Worm (Caenorhabditis elegans) whole organism, L2 larva: ENCODE data around the gene taf-11.1.
A peak's percentile ranks its signal among the peaks of the same experiment; 100 is the strongest.

Experiments
- C34F6.9 ChIP-seq: fragments of 150-350 bp; optimal IDR thresholded peaks from 2 replicates; lab custom pipeline; 2014; ENCODE audit warnings: missing biosample characterization, missing genetic modification characterization
- F13H6.1 ChIP-seq: sonication (generic microtip); optimal IDR thresholded peaks from 2 replicates; lab custom pipeline; 2016; ENCODE audit warnings: missing genetic modification characterization, missing compliant biosample characterization
- R02D3.7 ChIP-seq: fragments of 150-350 bp; optimal IDR thresholded peaks from 2 replicates; lab custom pipeline; 2014; ENCODE audit warnings: missing biosample characterization, missing genetic modification characterization
- Y55F3AM.14 ChIP-seq: fragments of 200-800 bp; sonication (Bioruptor generic); optimal IDR thresholded peaks from 2 replicates; lab custom pipeline; 2018; ENCODE audit warnings: mild to moderate bottlenecking, missing genetic modification characterization, missing compliant biosample characterization
- ZK546.5 ChIP-seq: sonication (generic microtip); optimal IDR thresholded peaks from 2 replicates; lab custom pipeline; 2017; ENCODE audit warnings: missing biosample characterization, missing genetic modification characterization
- alr-1 ChIP-seq: fragments of 150-350 bp; optimal IDR thresholded peaks from 2 replicates; lab custom pipeline; 2014; ENCODE audit warnings: missing biosample characterization, missing genetic modification characterization
- aly-2 ChIP-seq: fragments of 150-350 bp; optimal IDR thresholded peaks from 2 replicates; lab custom pipeline; 2014; ENCODE audit warnings: missing biosample characterization, missing genetic modification characterization
- ama-1 ChIP-seq: fragments of 150-350 bp; optimal IDR thresholded peaks from 2 replicates; lab custom pipeline; 2018; ENCODE audit warnings: inconsistent platforms
- ceh-16 ChIP-seq: fragments of 150-350 bp; optimal IDR thresholded peaks from 2 replicates; lab custom pipeline; 2014; ENCODE audit warnings: missing biosample characterization, missing genetic modification characterization
- ceh-82 ChIP-seq: fragments of 150-350 bp; optimal IDR thresholded peaks from 2 replicates; lab custom pipeline; 2014; ENCODE audit warnings: missing biosample characterization, missing genetic modification characterization
- crh-2 ChIP-seq: sonication (generic microtip); optimal IDR thresholded peaks from 2 replicates; lab custom pipeline; 2017; ENCODE audit warnings: missing biosample characterization, missing genetic modification characterization
- dmd-4 ChIP-seq: sonication (generic microtip); optimal IDR thresholded peaks from 2 replicates; lab custom pipeline; 2017; ENCODE audit warnings: missing biosample characterization, missing genetic modification characterization
- egl-27 ChIP-seq: sonication (generic microtip); optimal IDR thresholded peaks from 3 replicates; lab custom pipeline; 2017; ENCODE audit warnings: missing biosample characterization, missing genetic modification reagents, missing genetic modification characterization
- elt-1 ChIP-seq: fragments of 150-350 bp; optimal IDR thresholded peaks from 2 replicates; lab custom pipeline; 2014; ENCODE audit warnings: missing biosample characterization, missing genetic modification characterization
- elt-3 ChIP-seq: sonication (generic microtip); optimal IDR thresholded peaks from 2 replicates; lab custom pipeline; 2017; ENCODE audit warnings: missing biosample characterization, missing genetic modification characterization
- fos-1 ChIP-seq: fragments of 150-350 bp; optimal IDR thresholded peaks from 2 replicates; lab custom pipeline; 2014; ENCODE audit warnings: missing biosample characterization, missing genetic modification characterization
- gmeb-1 ChIP-seq: fragments of 150-350 bp; optimal IDR thresholded peaks from 2 replicates; lab custom pipeline; 2014; ENCODE audit warnings: missing biosample characterization, missing genetic modification characterization
- lin-11 ChIP-seq: fragments of 150-350 bp; sonication (generic microtip); optimal IDR thresholded peaks from 2 replicates; lab custom pipeline; 2014; ENCODE audit warnings: missing biosample characterization, missing genetic modification characterization, inconsistent platforms, mixed read lengths
- lin-39 ChIP-seq: fragments of 150-350 bp; optimal IDR thresholded peaks from 2 replicates; lab custom pipeline; 2014; ENCODE audit warnings: missing biosample characterization, missing genetic modification reagents, missing genetic modification characterization
- lsy-2 ChIP-seq, 2 experiments: fragments of 150-350 bp in 1 of 2; sonication (generic microtip) in 1 of 2; optimal IDR thresholded peaks; 2 replicates each; lab custom pipeline; 2014 to 2017; ENCODE audit warnings: missing biosample characterization in 2 of 2, missing genetic modification characterization in 2 of 2
- mdl-1 ChIP-seq, 2 experiments: fragments of 150-350 bp in 1 of 2; sonication (generic microtip) in 1 of 2; optimal IDR thresholded peaks; 2 replicates each; lab custom pipeline; 2017; ENCODE audit warnings: missing biosample characterization in 2 of 2, missing genetic modification characterization in 2 of 2
- nhr-10 ChIP-seq: sonication (generic microtip); optimal IDR thresholded peaks from 2 replicates; lab custom pipeline; 2017; ENCODE audit warnings: missing biosample characterization, missing genetic modification characterization
- nhr-11 ChIP-seq: fragments of 150-350 bp; optimal IDR thresholded peaks from 2 replicates; lab custom pipeline; 2014; ENCODE audit warnings: missing biosample characterization, missing genetic modification characterization
- nhr-129 ChIP-seq: fragments of 150-350 bp; optimal IDR thresholded peaks from 2 replicates; lab custom pipeline; 2014; ENCODE audit warnings: missing biosample characterization, missing genetic modification characterization
- nhr-237 ChIP-seq: fragments of 150-350 bp; optimal IDR thresholded peaks from 2 replicates; lab custom pipeline; 2014; ENCODE audit warnings: missing biosample characterization, missing genetic modification characterization
- nhr-77 ChIP-seq: fragments of 150-350 bp; optimal IDR thresholded peaks from 2 replicates; lab custom pipeline; 2014; ENCODE audit warnings: missing biosample characterization, missing genetic modification characterization
- skn-1 ChIP-seq: sonication (generic microtip); optimal IDR thresholded peaks from 2 replicates; lab custom pipeline; 2017; ENCODE audit warnings: missing biosample characterization, missing genetic modification characterization
- sma-3 ChIP-seq: sonication (generic microtip); optimal IDR thresholded peaks from 2 replicates; lab custom pipeline; 2016; ENCODE audit warnings: missing genetic modification reagents, missing genetic modification characterization, missing compliant biosample characterization
- snpc-4 ChIP-seq: fragments of 150-350 bp; optimal IDR thresholded peaks from 2 replicates; lab custom pipeline; 2014; ENCODE audit warnings: missing biosample characterization, missing genetic modification characterization
- unc-39 ChIP-seq: fragments of 150-350 bp; optimal IDR thresholded peaks from 2 replicates; lab custom pipeline; 2014; ENCODE audit warnings: missing biosample characterization, missing genetic modification characterization
- unc-62 ChIP-seq: fragments of 150-350 bp; optimal IDR thresholded peaks from 2 replicates; lab custom pipeline; 2014; ENCODE audit warnings: missing biosample characterization, missing genetic modification reagents, missing genetic modification characterization
- zag-1 ChIP-seq: fragments of 150-350 bp; optimal IDR thresholded peaks from 2 replicates; lab custom pipeline; 2014; ENCODE audit warnings: missing biosample characterization, missing genetic modification characterization
- ztf-4 ChIP-seq: fragments of 150-350 bp; optimal IDR thresholded peaks from 2 replicates; lab custom pipeline; 2014; ENCODE audit warnings: missing biosample characterization, missing genetic modification characterization

Gene taf-11.1

DNA sequence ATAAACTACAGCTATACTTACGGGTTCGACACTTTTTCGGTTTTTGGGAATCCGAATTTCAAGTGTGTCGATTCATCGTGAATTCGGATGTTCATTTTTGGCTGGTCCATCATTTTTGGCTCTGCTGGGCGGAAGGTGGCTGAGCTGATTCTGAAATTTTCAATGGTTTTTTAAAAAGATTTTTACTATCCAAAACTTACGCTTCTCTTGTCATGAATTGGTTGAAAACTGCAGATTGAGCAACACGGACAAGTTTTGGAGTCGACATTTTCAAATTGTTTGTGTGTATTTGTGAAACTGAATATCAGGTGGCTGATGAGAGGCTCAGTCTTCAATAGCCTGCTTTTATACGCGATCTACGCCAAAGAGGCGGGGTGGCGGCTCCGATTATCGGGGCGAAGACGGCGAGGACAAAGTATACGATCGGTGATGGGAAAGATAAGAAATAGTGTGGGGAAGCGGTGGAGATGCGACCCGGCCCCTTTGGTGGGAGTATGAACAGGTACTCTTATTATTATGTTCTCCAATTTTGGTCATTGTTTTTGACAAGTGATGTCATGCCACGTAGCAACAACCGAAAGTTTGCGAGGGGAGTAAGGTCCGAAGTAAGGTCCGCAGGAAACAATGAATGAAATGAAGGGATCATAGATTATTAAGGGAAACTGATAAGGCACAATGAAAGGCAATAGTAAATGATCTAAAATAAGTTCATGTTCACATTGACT lies 7.9 kb upstream of the taf-11.1 start, which contains the start of gene F48D6.4:
TSS of gene F48D6.4 (minus strand) at position 346 of the 725 bp plus-strand sequence.
- peak; percentile 83 for TF ChIP-seq crh-2 (tag; lab: Kevin White, UChicago)
- TF ChIP-seq aly-2 (tag; lab: Kevin White, UChicago), result no peak
- TF ChIP-seq ama-1 (lab: Kevin White, UChicago), result peak; percentile 69
- TF ChIP-seq fos-1 (tag; lab: Kevin White, UChicago), result peak; percentile 14
- no peak for TF ChIP-seq dmd-4 (tag; lab: Kevin White, UChicago)
- TF ChIP-seq F13H6.1 (tag; lab: Kevin White, UChicago), result peak; percentile 30

DNA sequence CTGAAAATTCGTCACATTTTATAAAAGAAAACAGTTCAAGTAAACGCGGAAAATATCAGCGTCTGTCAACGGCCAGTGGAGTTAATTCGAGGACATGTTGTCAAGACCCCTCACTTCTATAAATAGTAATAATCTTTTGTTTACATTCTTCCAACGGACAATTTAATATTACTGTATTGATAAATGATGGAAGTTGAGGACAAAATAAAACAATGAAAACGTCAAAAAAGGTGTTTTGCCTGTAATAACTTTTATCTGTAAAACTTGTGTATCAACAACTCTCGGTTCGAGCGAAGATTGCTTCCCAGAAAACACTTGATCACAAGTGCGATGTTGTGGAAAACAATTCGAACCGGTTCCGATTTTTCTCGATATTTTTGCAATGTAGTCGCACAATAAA lies 6.6 kb upstream of the taf-11.1 start:
- TF ChIP-seq mdl-1 (tag; optimal IDR thresholded peaks at IDR 0.05; lab: Kevin White, UChicago), result no peak
- TF ChIP-seq lsy-2 (tag; optimal IDR thresholded peaks at IDR 0.05; lab: Kevin White, UChicago), result no peak
- TF ChIP-seq nhr-129 (tag; lab: Kevin White, UChicago), result peak; percentile 11
- no peak for TF ChIP-seq elt-3 (tag; lab: Kevin White, UChicago)
- TF ChIP-seq nhr-11 (tag; lab: Kevin White, UChicago), result no peak
- no peak for TF ChIP-seq nhr-237 (tag; lab: Kevin White, UChicago)

DNA sequence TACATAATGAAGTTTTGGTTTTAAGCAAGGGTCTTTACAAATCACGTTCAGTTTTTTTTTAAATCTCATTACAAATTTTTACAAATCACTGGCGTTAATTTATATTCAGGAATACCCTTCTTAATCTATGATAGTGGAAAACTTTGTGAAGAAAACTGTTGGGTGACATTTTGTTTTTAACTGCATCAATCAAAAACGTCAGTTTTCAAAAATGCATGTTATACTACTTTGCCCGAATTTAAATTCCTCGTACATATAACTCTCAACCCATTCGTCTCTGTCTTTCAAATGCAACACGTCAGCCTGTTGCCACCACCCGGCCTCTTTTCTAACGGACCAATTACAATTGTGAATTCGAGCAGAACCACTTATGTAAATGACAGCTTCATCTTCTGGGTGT lies 6.0 kb upstream of the taf-11.1 start, which contains the start of gene hlh-13:
TSS of gene hlh-13 (plus strand) at position 301 of the 400 bp plus-strand sequence.
- TF ChIP-seq ztf-4 (tag; lab: Kevin White, UChicago), result no peak
- TF ChIP-seq R02D3.7 (tag; lab: Kevin White, UChicago), result no peak
- no peak for TF ChIP-seq Y55F3AM.14 (GFP tag; lab: Kevin White, UChicago)
- TF ChIP-seq egl-27 (tag; lab: Kevin White, UChicago), result no peak
- TF ChIP-seq sma-3 (GFP tag; lab: Kevin White, UChicago), result no peak
- no peak for TF ChIP-seq fos-1 (tag; lab: Kevin White, UChicago)
- TF ChIP-seq lin-11, result no peak
- no peak for TF ChIP-seq ceh-16 (tag; lab: Kevin White, UChicago)
- TF ChIP-seq mdl-1 (tag; optimal IDR thresholded peaks at IDR 0.05; lab: Kevin White, UChicago), result no peak
- no peak for TF ChIP-seq C34F6.9
- TF ChIP-seq aly-2 (tag; lab: Kevin White, UChicago), result no peak
- no peak for TF ChIP-seq alr-1 (tag; lab: Kevin White, UChicago)
- TF ChIP-seq ceh-82 (tag; lab: Kevin White, UChicago), result no peak
- no peak for TF ChIP-seq zag-1 (tag; lab: Kevin White, UChicago)
- TF ChIP-seq lin-39 (tag; lab: Kevin White, UChicago), result no peak
- TF ChIP-seq gmeb-1 (tag; lab: Kevin White, UChicago), result no peak
- no peak for TF ChIP-seq nhr-77 (tag; lab: Kevin White, UChicago)
- no peak for TF ChIP-seq elt-3 (tag; lab: Kevin White, UChicago)
- no peak for TF ChIP-seq unc-62 (GFP tag; lab: Kevin White, UChicago)
- no peak for TF ChIP-seq ama-1 (lab: Kevin White, UChicago)
- TF ChIP-seq, all 48 proteins: peak for 0

DNA sequence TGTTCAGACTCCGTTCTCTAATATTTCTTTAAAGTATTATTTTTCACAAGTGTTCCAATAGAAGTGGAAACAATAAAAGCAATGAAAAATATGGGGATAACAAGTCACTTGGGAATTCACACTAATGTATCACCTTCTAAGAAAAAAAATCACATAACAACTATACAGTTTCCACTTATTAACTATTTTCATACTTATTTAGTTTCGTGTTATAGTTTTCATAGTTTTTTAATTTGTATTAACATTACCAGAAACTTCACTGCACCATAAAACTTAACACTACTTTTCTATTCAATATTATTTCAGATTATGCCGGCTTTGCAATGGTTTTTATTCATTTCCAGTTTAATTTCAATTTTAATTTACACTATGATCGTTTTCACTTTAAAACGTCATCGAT lies 2.9 kb upstream of the taf-11.1 start, which contains the start of gene srv-5:
TSS of gene srv-5 (plus strand) at position 301 of the 400 bp plus-strand sequence.
- TF ChIP-seq ceh-16 (tag; lab: Kevin White, UChicago) (no peak), snpc-4 (tag; lab: Kevin White, UChicago) (no peak), dmd-4 (tag; lab: Kevin White, UChicago) (no peak), nhr-11 (tag; lab: Kevin White, UChicago) (no peak), ZK546.5 (tag; lab: Kevin White, UChicago) (no peak)
- TF ChIP-seq, all 48 proteins: peak for 0

DNA sequence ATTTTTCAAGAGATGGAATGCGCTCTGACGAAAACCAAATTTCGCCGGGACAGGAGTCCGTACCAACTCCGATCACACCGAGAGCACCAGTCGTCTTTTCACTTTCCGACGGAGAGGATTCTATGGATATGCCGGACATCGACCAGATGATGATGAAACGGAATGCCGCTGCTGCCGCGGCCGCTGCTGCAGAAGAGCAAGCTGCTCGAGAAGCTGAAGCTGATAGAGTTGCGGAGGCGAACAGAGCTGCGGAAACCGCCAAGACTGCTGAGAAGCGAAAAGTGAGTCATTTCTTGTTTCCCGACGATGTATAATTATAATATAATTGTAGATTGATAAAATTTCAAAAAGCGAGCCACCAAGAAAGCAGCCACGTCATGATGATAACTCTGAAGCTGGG lies 396 bp downstream of the taf-11.1 start:
- TF ChIP-seq unc-39 (tag; lab: Kevin White, UChicago) (no peak), skn-1 (tag; lab: Kevin White, UChicago) (no peak), elt-1 (tag; lab: Kevin White, UChicago) (no peak), nhr-10 (tag; lab: Kevin White, UChicago) (no peak), ceh-82 (tag; lab: Kevin White, UChicago) (no peak)
- TF ChIP-seq, all 48 proteins: peak for 0
